Worm (Caenorhabditis elegans): Measurements from ENCODE around the gene mrp-8.

Gene mrp-8

ce11 chrIII:12304805-12305377 lies 1.9 kb upstream of the mrp-8 start:
- TF ChIP-seq ref-2 (tag; optimal IDR thresholded peaks at IDR 0.05) (no peak), fkh-6 (tag; optimal IDR thresholded peaks at IDR 0.05) (no peak), ceh-9 (tag; optimal IDR thresholded peaks at IDR 0.05) (no peak), unc-55 (GFP tag; optimal IDR thresholded peaks at IDR 0.05) (no peak), K02D7.2 (tag; optimal IDR thresholded peaks at IDR 0.05) (no peak), tbx-7 (tag; optimal IDR thresholded peaks at IDR 0.05) (no peak), mec-3 (tag; optimal IDR thresholded peaks at IDR 0.05; ENCODE audit: borderline replicate concordance) (no peak), syd-9 (tag; optimal IDR thresholded peaks at IDR 0.05) (no peak), nhr-232 (tag; optimal IDR thresholded peaks at IDR 0.05) (no peak), unc-42 (tag; optimal IDR thresholded peaks at IDR 0.05) (no peak), pros-1 (tag; optimal IDR thresholded peaks at IDR 0.05) (no peak), ama-1 (optimal IDR thresholded peaks at IDR 0.05) (no peak), nhr-11 (tag; optimal IDR thresholded peaks at IDR 0.05) (no peak), gmeb-2 (tag; optimal IDR thresholded peaks at IDR 0.05) (no peak), ceh-30 (tag; optimal IDR thresholded peaks at IDR 0.05) (no peak)

ce11 chrIII:12299259-12299658 lies 3.7 kb downstream of the mrp-8 start:
- TF ChIP-seq ceh-48 (tag; optimal IDR thresholded peaks at IDR 0.05) (no peak), madf-2 (tag; optimal IDR thresholded peaks at IDR 0.05) (no peak), pag-3 (tag; optimal IDR thresholded peaks at IDR 0.05; ENCODE audit: borderline replicate concordance) (no peak), zip-5 (tag; optimal IDR thresholded peaks at IDR 0.05) (no peak), pha-2 (tag; optimal IDR thresholded peaks at IDR 0.05) (no peak), dmd-4 (tag; optimal IDR thresholded peaks at IDR 0.05; ENCODE audit: borderline replicate concordance) (no peak), lin-11 (tag; optimal IDR thresholded peaks at IDR 0.05) (no peak), pqm-1 (tag; optimal IDR thresholded peaks at IDR 0.05) (no peak), unc-3 (GFP tag; conservative IDR thresholded peaks at IDR 0.05) (no peak), unc-3 (tag; optimal IDR thresholded peaks at IDR 0.05) (no peak), ets-4 (tag; optimal IDR thresholded peaks at IDR 0.05) (no peak), mec-3 (tag; optimal IDR thresholded peaks at IDR 0.05; ENCODE audit: borderline replicate concordance) (no peak), fax-1 (tag; optimal IDR thresholded peaks at IDR 0.05) (no peak)

ce11 chrIII:12297303-12297702 lies 5.7 kb downstream of the mrp-8 start:
- TF ChIP-seq nhr-11 (tag; optimal IDR thresholded peaks at IDR 0.05) (no peak), K09A11.1 (tag; optimal IDR thresholded peaks at IDR 0.05; ENCODE audit: insufficient read depth) (no peak), ceh-18 (tag; optimal IDR thresholded peaks at IDR 0.05) (no peak), ceh-48 (tag; optimal IDR thresholded peaks at IDR 0.05) (no peak), syd-9 (tag; optimal IDR thresholded peaks at IDR 0.05) (no peak), ahr-1 (tag; optimal IDR thresholded peaks at IDR 0.05) (no peak), pqm-1 (tag; optimal IDR thresholded peaks at IDR 0.05) (no peak)

ce11 chrIII:12292465-12292864 lies 10.5 kb downstream of the mrp-8 start:
- TF ChIP-seq hlh-30 (tag; optimal IDR thresholded peaks at IDR 0.05; ENCODE audit: insufficient read depth), result no peak
- no peak for TF ChIP-seq fkh-10 (GFP tag; optimal IDR thresholded peaks at IDR 0.05)
- no peak for TF ChIP-seq syd-9 (tag; optimal IDR thresholded peaks at IDR 0.05)
- no peak for TF ChIP-seq madf-2 (tag; optimal IDR thresholded peaks at IDR 0.05)
- TF ChIP-seq unc-55 (GFP tag; optimal IDR thresholded peaks at IDR 0.05), result no peak
- no peak for TF ChIP-seq ttx-3 (tag; optimal IDR thresholded peaks at IDR 0.05)
- TF ChIP-seq T23F11.4 (GFP tag; optimal IDR thresholded peaks at IDR 0.05), result no peak
- no peak for TF ChIP-seq ceh-6 (GFP tag; optimal IDR thresholded peaks at IDR 0.05)
- no peak for TF ChIP-seq lin-11 (tag; optimal IDR thresholded peaks at IDR 0.05)
- no peak for TF ChIP-seq ceh-22 (tag; optimal IDR thresholded peaks at IDR 0.05)
- no peak for TF ChIP-seq ztf-16 (tag; optimal IDR thresholded peaks at IDR 0.05)
